Worm (Caenorhabditis elegans): Measurements from ENCODE around the gene F46G11.4.

DNA sequence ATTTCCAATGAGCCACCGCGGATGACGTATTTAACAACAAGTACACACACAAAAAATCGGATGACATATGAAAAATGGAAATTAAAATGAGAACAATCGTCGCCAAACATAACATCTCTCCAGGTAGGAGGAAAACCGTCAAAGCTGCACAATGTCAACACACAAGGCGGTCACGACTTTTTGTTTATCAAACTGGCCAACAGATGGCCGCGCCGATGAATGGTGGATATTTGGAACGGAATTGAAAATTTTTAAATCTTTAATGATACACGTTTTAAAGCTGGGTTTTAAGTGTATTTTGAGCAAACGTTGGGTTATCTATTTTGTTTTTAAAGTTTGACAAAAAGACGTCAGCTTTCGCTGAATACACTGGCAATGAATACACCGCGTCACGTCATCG lies 17.3 kb downstream of the F46G11.4 start:
- TF ChIP-seq flt-1 (GFP tag; IDR thresholded peaks at IDR 0.05) (no peak), ref-1 (GFP tag; conservative IDR thresholded peaks at IDR 0.05) (no peak), tab-1 (GFP tag; IDR thresholded peaks at IDR 0.05) (no peak), klf-2 (GFP tag; conservative IDR thresholded peaks at IDR 0.05) (no peak), ztf-29 (GFP tag; IDR thresholded peaks at IDR 0.05) (no peak), cog-1 (tag; optimal IDR thresholded peaks at IDR 0.05) (no peak), ztf-23 (GFP tag; IDR thresholded peaks at IDR 0.05) (no peak)
